Worm (Caenorhabditis elegans) whole organism, L3 larva: ENCODE data around the gene F10C2.7.

ENCODE experiments used
- R02D3.7 ChIP-seq: fragments of 150-350 bp; optimal IDR thresholded peaks from 2 replicates; lab custom pipeline; 2014; ENCODE audit warnings: missing biosample characterization, missing genetic modification characterization
- aly-2 ChIP-seq: fragments of 150-350 bp; optimal IDR thresholded peaks from 2 replicates; lab custom pipeline; 2014; ENCODE audit warnings: missing biosample characterization, missing genetic modification characterization
- ama-1 ChIP-seq: fragments of 150-350 bp; optimal IDR thresholded peaks from 2 replicates; lab custom pipeline; 2018
- ceh-16 ChIP-seq: sonication (generic microtip); optimal IDR thresholded peaks from 2 replicates; lab custom pipeline; 2017; ENCODE audit warnings: missing biosample characterization, missing genetic modification characterization
- ceh-28 ChIP-seq: fragments of 150-350 bp; optimal IDR thresholded peaks from 2 replicates; lab custom pipeline; 2014; ENCODE audit warnings: missing biosample characterization, missing genetic modification reagents, missing genetic modification characterization
- ceh-82 ChIP-seq: fragments of 150-350 bp; optimal IDR thresholded peaks from 2 replicates; lab custom pipeline; 2014; ENCODE audit warnings: missing biosample characterization, missing genetic modification characterization
- daf-12 ChIP-seq: fragments of 150-350 bp; optimal IDR thresholded peaks from 2 replicates; lab custom pipeline; 2014; ENCODE audit warnings: missing biosample characterization, missing genetic modification reagents, missing genetic modification characterization
- egl-5 ChIP-seq: fragments of 150-350 bp; optimal IDR thresholded peaks from 2 replicates; lab custom pipeline; 2017; ENCODE audit warnings: missing biosample characterization, missing genetic modification reagents, missing genetic modification characterization, inconsistent platforms
- elt-1 ChIP-seq: fragments of 150-350 bp; optimal IDR thresholded peaks from 2 replicates; lab custom pipeline; 2014; ENCODE audit warnings: missing biosample characterization, missing genetic modification characterization
- elt-2 ChIP-seq: sonication (generic microtip); optimal IDR thresholded peaks from 2 replicates; lab custom pipeline; 2016; ENCODE audit warnings: missing genetic modification reagents, mild to moderate bottlenecking, missing genetic modification characterization, missing compliant biosample characterization
- elt-3 ChIP-seq, 3 experiments: fragments of 150-350 bp in 1 of 3; sonication (generic microtip) in 2 of 3; optimal IDR thresholded peaks; 2 replicates in 2 of 3; 4 replicates in 1 of 3; lab custom pipeline; 2014 to 2017; ENCODE audit warnings: missing biosample characterization in 3 of 3, missing genetic modification characterization in 3 of 3
- fkh-2 ChIP-seq: fragments of 150-350 bp; optimal IDR thresholded peaks from 2 replicates; lab custom pipeline; 2014; ENCODE audit warnings: missing biosample characterization, missing genetic modification reagents, missing genetic modification characterization
- hmg-11 ChIP-seq: sonication (generic microtip); optimal IDR thresholded peaks from 2 replicates; lab custom pipeline; 2016; ENCODE audit warnings: missing genetic modification characterization, missing compliant biosample characterization
- jun-1 ChIP-seq: fragments of 150-350 bp; optimal IDR thresholded peaks from 2 replicates; lab custom pipeline; 2014; ENCODE audit warnings: missing biosample characterization, missing genetic modification reagents, missing genetic modification characterization
- lin-39 ChIP-seq: fragments of 150-350 bp; optimal IDR thresholded peaks from 2 replicates; lab custom pipeline; 2018; ENCODE audit warnings: missing biosample characterization, missing genetic modification reagents, missing genetic modification characterization
- lsy-12 ChIP-seq: sonication (generic microtip); optimal IDR thresholded peaks from 2 replicates; lab custom pipeline; 2016; ENCODE audit warnings: mild to moderate bottlenecking, missing genetic modification characterization, missing compliant biosample characterization
- mml-1 ChIP-seq: fragments of 150-350 bp; sonication (generic microtip); optimal IDR thresholded peaks from 3 replicates; lab custom pipeline; 2014; ENCODE audit warnings: missing biosample characterization, missing genetic modification characterization
- nfya-1 ChIP-seq: sonication (generic microtip); optimal IDR thresholded peaks from 2 replicates; lab custom pipeline; 2017; ENCODE audit warnings: missing genetic modification characterization, mild to moderate bottlenecking, missing compliant biosample characterization, antibody characterized with exemption, moderate library complexity; ENCODE audit not compliant: insufficient read depth
- nhr-11 ChIP-seq: fragments of 150-350 bp; optimal IDR thresholded peaks from 2 replicates; lab custom pipeline; 2014; ENCODE audit warnings: missing biosample characterization, missing genetic modification characterization
- nhr-25 ChIP-seq: sonication (generic microtip); optimal IDR thresholded peaks from 2 replicates; lab custom pipeline; 2017; ENCODE audit warnings: missing biosample characterization, missing genetic modification characterization
- nhr-28 ChIP-seq: fragments of 150-350 bp; optimal IDR thresholded peaks from 2 replicates; lab custom pipeline; 2014; ENCODE audit warnings: missing biosample characterization, missing genetic modification characterization
- nhr-67 ChIP-seq: fragments of 150-350 bp; optimal IDR thresholded peaks from 2 replicates; lab custom pipeline; 2014; ENCODE audit warnings: missing biosample characterization, missing genetic modification characterization
- nhr-76 ChIP-seq: fragments of 150-350 bp; sonication (generic microtip); optimal IDR thresholded peaks from 5 replicates; lab custom pipeline; 2014; ENCODE audit warnings: missing biosample characterization, missing genetic modification characterization
- nhr-77 ChIP-seq: fragments of 150-350 bp; optimal IDR thresholded peaks from 2 replicates; lab custom pipeline; 2014; ENCODE audit warnings: missing biosample characterization, missing genetic modification characterization
- pha-4 ChIP-seq: fragments of 150-350 bp; optimal IDR thresholded peaks from 2 replicates; lab custom pipeline; 2014; ENCODE audit warnings: missing biosample characterization, missing genetic modification reagents, missing genetic modification characterization
- pqm-1 ChIP-seq: fragments of 150-350 bp; optimal IDR thresholded peaks from 2 replicates; lab custom pipeline; 2017; ENCODE audit warnings: missing biosample characterization, missing genetic modification characterization, inconsistent platforms
- sea-2 ChIP-seq: fragments of 150-350 bp; sonication (generic microtip); optimal IDR thresholded peaks from 4 replicates; lab custom pipeline; 2014; ENCODE audit warnings: missing biosample characterization, missing genetic modification reagents, missing genetic modification characterization
- skn-1 ChIP-seq: fragments of 150-350 bp; optimal IDR thresholded peaks from 2 replicates; lab custom pipeline; 2014; ENCODE audit warnings: missing biosample characterization, missing genetic modification characterization
- snpc-4 ChIP-seq: fragments of 150-350 bp; optimal IDR thresholded peaks from 2 replicates; lab custom pipeline; 2014; ENCODE audit warnings: missing biosample characterization, missing genetic modification characterization
- ztf-4 ChIP-seq: fragments of 150-350 bp; optimal IDR thresholded peaks from 2 replicates; lab custom pipeline; 2014; ENCODE audit warnings: missing biosample characterization, missing genetic modification characterization

Gene F10C2.7

ce11 chrV:12088773-12089172 lies 35.1 kb downstream of the F10C2.7 start, which contains the start of gene R07B7.12:
Gene R07B7.12 (plus strand): TSS chrV:12089073.
- no peak for TF ChIP-seq elt-1
- TF ChIP-seq snpc-4 (tag; lab: Kevin White, UChicago): no peak
- no peak for TF ChIP-seq ceh-16 (tag; lab: Kevin White, UChicago)
- no peak for TF ChIP-seq nhr-76 (tag; lab: Kevin White, UChicago)
- no peak for TF ChIP-seq ceh-82
- TF ChIP-seq elt-3 (tag; optimal IDR thresholded peaks at IDR 0.05; lab: Kevin White, UChicago): no peak
- TF ChIP-seq hmg-11 (tag; lab: Kevin White, UChicago): no peak
- TF ChIP-seq pqm-1 (tag; lab: Kevin White, UChicago): no peak
- TF ChIP-seq lin-39 (tag; lab: Kevin White, UChicago): no peak
- no peak for TF ChIP-seq nhr-28 (tag; lab: Kevin White, UChicago)

ce11 chrV:12091759-12092158 lies 38.1 kb downstream of the F10C2.7 start, which contains the start of gene nhr-206:
Gene nhr-206 (plus strand): TSS chrV:12092006.
- TF ChIP-seq egl-5 (tag; lab: Kevin White, UChicago): no peak
- TF ChIP-seq nhr-76 (tag; lab: Kevin White, UChicago): no peak
- TF ChIP-seq pha-4 (tag; lab: Kevin White, UChicago): peak; percentile 87
- peak; percentile 70 for TF ChIP-seq pqm-1 (tag; lab: Kevin White, UChicago)
- TF ChIP-seq nhr-28 (tag; lab: Kevin White, UChicago): no peak
- no peak for TF ChIP-seq snpc-4 (tag; lab: Kevin White, UChicago)
- no peak for TF ChIP-seq sea-2 (GFP tag; lab: Kevin White, UChicago)
- TF ChIP-seq nfya-1 (tag; lab: Kevin White, UChicago): no peak
- TF ChIP-seq elt-2: peak; percentile 59
- no peak for TF ChIP-seq R02D3.7 (tag; lab: Kevin White, UChicago)
- no peak for TF ChIP-seq aly-2 (tag; lab: Kevin White, UChicago)
- TF ChIP-seq ceh-28 (tag; lab: Kevin White, UChicago): no peak
- TF ChIP-seq lsy-12 (tag; lab: Kevin White, UChicago): no peak
- no peak for TF ChIP-seq nhr-77 (tag; lab: Kevin White, UChicago)
- TF ChIP-seq jun-1 (tag; lab: Kevin White, UChicago): peak; percentile 53

- TF ChIP-seq elt-2 (peak; percentile 16), ztf-4 (tag; lab: Kevin White, UChicago) (no peak), pqm-1 (tag; lab: Kevin White, UChicago) (peak; percentile 52)
These were observed 40.3 kb downstream of the F10C2.7 start, which contains the start of gene nhr-208 for ce11 chrV:12094030-12094429. Gene nhr-208 (plus strand): TSS chrV:12094317.

ce11 chrV:12095865-12096264 lies 42.2 kb downstream of the F10C2.7 start, which contains the start of gene nhr-207:
Gene nhr-207 (plus strand): TSS chrV:12096146.
- TF ChIP-seq elt-2 (peak; percentile 26), daf-12 (tag; lab: Kevin White, UChicago) (no peak), pha-4 (tag; lab: Kevin White, UChicago) (peak; percentile 87), nfya-1 (tag; lab: Kevin White, UChicago) (no peak), pqm-1 (tag; lab: Kevin White, UChicago) (peak; percentile 89), jun-1 (tag; lab: Kevin White, UChicago) (peak; percentile 8)

ce11 chrV:12098123-12098522 lies 44.4 kb downstream of the F10C2.7 start, which contains the start of gene nhr-209:
Gene nhr-209 (plus strand): TSS chrV:12098149.
- TF ChIP-seq aly-2 (tag; lab: Kevin White, UChicago) (no peak), skn-1 (tag; lab: Kevin White, UChicago) (no peak), nhr-77 (tag; lab: Kevin White, UChicago) (no peak), nhr-67 (no peak), pha-4 (tag; lab: Kevin White, UChicago) (no peak), lin-39 (tag; lab: Kevin White, UChicago) (no peak)

ce11 chrV:12100794-12101343 lies 47.2 kb downstream of the F10C2.7 start, which contains the start of gene nhr-154:
Gene nhr-154 (plus strand): TSS chrV:12101293.
- TF ChIP-seq ama-1 (lab: Kevin White, UChicago) (no peak), ceh-28 (tag; lab: Kevin White, UChicago) (peak; percentile 42), ceh-16 (tag; lab: Kevin White, UChicago) (no peak), R02D3.7 (tag; lab: Kevin White, UChicago) (no peak), hmg-11 (tag; lab: Kevin White, UChicago) (peak; percentile 25), egl-5 (tag; lab: Kevin White, UChicago) (no peak), nhr-28 (tag; lab: Kevin White, UChicago) (no peak), fkh-2 (tag; lab: Kevin White, UChicago) (no peak), elt-2 (peak; percentile 23), nhr-25 (tag; lab: Kevin White, UChicago) (no peak), pqm-1 (tag; lab: Kevin White, UChicago) (peak; percentile 25), mml-1 (tag; lab: Kevin White, UChicago) (no peak), elt-3 (tag; optimal IDR thresholded peaks at IDR 0.05; lab: Kevin White, UChicago) (no peak), pha-4 (tag; lab: Kevin White, UChicago) (peak; percentile 75), sea-2 (GFP tag; lab: Kevin White, UChicago) (no peak), snpc-4 (tag; lab: Kevin White, UChicago) (peak; percentile 32), nhr-11 (no peak)
